Worm (Caenorhabditis elegans): ENCODE data around the gene W09C2.7.
"Not testable (repeated sequence)": the region's sequence is repeated elsewhere in the genome, so short reads cannot be mapped to it uniquely, and the experiment has no call there.

The W09C2.7 gene

DNA sequence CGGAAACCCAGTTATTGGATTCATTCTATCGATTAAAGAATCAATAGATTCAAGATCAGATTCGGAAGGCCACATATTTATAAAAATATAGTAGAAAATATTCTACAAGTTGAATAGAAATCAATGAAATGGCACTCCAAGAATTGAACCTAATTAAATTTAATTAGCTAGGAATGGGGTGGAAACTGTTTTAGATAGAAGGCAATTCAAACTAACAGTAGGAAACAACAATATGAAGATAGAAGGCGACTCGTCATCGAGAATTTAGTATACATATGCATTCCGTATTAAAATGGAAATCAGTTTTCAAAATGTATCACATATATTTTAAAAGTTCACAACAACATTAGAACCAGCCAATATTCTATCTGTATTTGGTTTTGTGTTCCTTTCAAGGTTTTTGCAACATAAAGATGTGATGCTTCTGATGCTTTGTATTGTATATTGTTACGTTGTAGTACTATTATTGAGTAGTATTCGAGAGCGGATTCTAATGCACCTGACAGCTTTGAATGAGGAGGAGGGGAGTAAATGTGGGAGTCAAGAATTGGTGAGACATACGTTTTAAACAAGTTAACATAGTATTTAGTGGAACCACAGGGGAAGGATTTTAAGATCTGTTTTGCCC is 26.3 kb downstream of the W09C2.7 start, which contains the start of the genes F27C8.3 and F27C8.2:
Gene F27C8.3, minus strand, starts transcription at position 101 of the 628 bp plus-strand sequence.
Gene F27C8.2, plus strand, starts transcription at position 578 of the 628 bp plus-strand sequence.
- TF ChIP-seq unc-62 (GFP tag; optimal IDR thresholded peaks at IDR 0.05 in 1 of 2) = peak in 1 of 2 experiments; percentile 4
- TF ChIP-seq unc-62 (tag; optimal IDR thresholded peaks at IDR 0.05) = not testable (repeated sequence)

DNA sequence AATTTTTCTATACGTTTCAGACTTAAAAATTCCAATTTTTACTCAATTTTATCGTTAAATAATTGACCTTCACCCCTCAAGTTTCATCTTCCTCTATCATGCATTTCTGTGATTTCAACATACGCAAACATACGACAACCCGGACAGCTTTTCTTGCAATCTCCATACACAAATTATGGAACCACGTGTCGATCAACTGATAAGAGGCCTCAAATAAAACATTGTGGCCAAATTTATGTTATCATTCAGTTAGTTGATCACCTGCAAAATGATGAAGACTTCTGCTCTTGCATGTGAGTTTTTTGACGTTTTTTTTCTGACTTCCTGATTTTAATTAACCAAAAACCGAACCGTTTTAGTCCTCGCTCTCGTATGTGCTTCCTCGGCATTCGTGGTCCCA is 28.7 kb downstream of the W09C2.7 start, which contains the start of gene spp-18:
Gene spp-18, plus strand, starts transcription at position 257 of the 400 bp plus-strand sequence.
- TF ChIP-seq nhr-28 (tag; optimal IDR thresholded peaks at IDR 0.05) = peak; percentile 80
- TF ChIP-seq hif-1 (tag; optimal IDR thresholded peaks at IDR 0.05) = no peak
- TF ChIP-seq mdl-1 (tag; optimal IDR thresholded peaks at IDR 0.05) = peak in 1 of 2 experiments; percentile 50
- no peak for TF ChIP-seq Y105C5A.15 (GFP tag; IDR thresholded peaks at IDR 0.05)
- TF ChIP-seq php-3 (GFP tag; IDR thresholded peaks at IDR 0.05) = no peak
- no peak for TF ChIP-seq nhr-41 (GFP tag; IDR thresholded peaks at IDR 0.05)
- TF ChIP-seq F49E8.2 (tag; optimal IDR thresholded peaks at IDR 0.05; ENCODE audit: borderline replicate concordance) = no peak
- TF ChIP-seq ZK337.2 (GFP tag; IDR thresholded peaks at IDR 0.05) = no peak
- no peak for TF ChIP-seq nhr-11 (tag; optimal IDR thresholded peaks at IDR 0.05)
- TF ChIP-seq ceh-62 (tag; optimal IDR thresholded peaks at IDR 0.05) = no peak
- no peak for TF ChIP-seq ceh-32 (tag; optimal IDR thresholded peaks at IDR 0.05; ENCODE audit: poor library complexity)
- TF ChIP-seq tag-97 (GFP tag; IDR thresholded peaks at IDR 0.05) = no peak
- TF ChIP-seq nhr-76 (tag; optimal IDR thresholded peaks at IDR 0.05) = no peak
- TF ChIP-seq dpl-1 (GFP tag; optimal IDR thresholded peaks at IDR 0.05) = no peak
- TF ChIP-seq arid-1 (GFP tag; conservative IDR thresholded peaks at IDR 0.05) = no peak
- TF ChIP-seq Y48G9A.11 (GFP tag; IDR thresholded peaks at IDR 0.05) = no peak
- TF ChIP-seq ces-1 (GFP tag; optimal IDR thresholded peaks at IDR 0.05) = no peak
- no peak for TF ChIP-seq Y5F2A.4 (GFP tag; optimal IDR thresholded peaks at IDR 0.05)
- no peak for TF ChIP-seq daf-19 (GFP tag; conservative IDR thresholded peaks at IDR 0.05)
- no peak for TF ChIP-seq rbr-2 (tag; optimal IDR thresholded peaks at IDR 0.05)
- TF ChIP-seq pqm-1 (tag; optimal IDR thresholded peaks at IDR 0.05) = peak; percentile 91
- no peak for TF ChIP-seq unc-130 (GFP tag; optimal IDR thresholded peaks at IDR 0.05)
- TF ChIP-seq nhr-111 (GFP tag; optimal IDR thresholded peaks at IDR 0.05) = no peak
- no peak for TF ChIP-seq snpc-4 (tag; optimal IDR thresholded peaks at IDR 0.05)
- no peak for TF ChIP-seq daf-16 (GFP tag; optimal IDR thresholded peaks at IDR 0.05)
- peak; percentile 62 for TF ChIP-seq daf-16 (tag; optimal IDR thresholded peaks at IDR 0.05)
- TF ChIP-seq aha-1 (tag) = no peak
- TF ChIP-seq mdt-29 (GFP tag; IDR thresholded peaks at IDR 0.05) = no peak
- TF ChIP-seq zag-1 (tag; optimal IDR thresholded peaks at IDR 0.05) = no peak
- TF ChIP-seq nhr-6 (tag; optimal IDR thresholded peaks at IDR 0.05) = no peak
- no peak for TF ChIP-seq ceh-28 (tag; optimal IDR thresholded peaks at IDR 0.05)
- TF ChIP-seq egl-43 (GFP tag; IDR thresholded peaks at IDR 0.05) = no peak
- no peak for TF ChIP-seq T26A8.4 (GFP tag; IDR thresholded peaks at IDR 0.05)
- no peak for TF ChIP-seq R02D3.7 (tag; optimal IDR thresholded peaks at IDR 0.05)
- no peak for TF ChIP-seq skn-1 (tag; optimal IDR thresholded peaks at IDR 0.05)
- no peak for TF ChIP-seq nhr-10 (tag; optimal IDR thresholded peaks at IDR 0.05)
- TF ChIP-seq snpc-1.2 (GFP tag; IDR thresholded peaks at IDR 0.05) = no peak
- no peak for TF ChIP-seq set-16 (GFP tag; IDR thresholded peaks at IDR 0.05)
- TF ChIP-seq gei-8 (GFP tag; optimal IDR thresholded peaks at IDR 0.05) = no peak
- TF ChIP-seq nhr-77 (tag; optimal IDR thresholded peaks at IDR 0.05) = peak; percentile 63
- no peak for TF ChIP-seq pha-4 (GFP tag; IDR thresholded peaks at IDR 0.05)
- no peak for TF ChIP-seq pha-4 (tag; optimal IDR thresholded peaks at IDR 0.05)
- peak; percentile 90 for TF ChIP-seq dmd-6 (GFP tag; IDR thresholded peaks at IDR 0.05)
- TF ChIP-seq saeg-2 (GFP tag; IDR thresholded peaks at IDR 0.05) = no peak
- no peak for TF ChIP-seq ceh-44 (GFP tag; IDR thresholded peaks at IDR 0.05)
- no peak for TF ChIP-seq sdz-12 (GFP tag; optimal IDR thresholded peaks at IDR 0.05)
- TF ChIP-seq lsy-2 (tag; optimal IDR thresholded peaks at IDR 0.05) = no peak
- peak; percentile 79 for TF ChIP-seq mxl-3 (GFP tag; optimal IDR thresholded peaks at IDR 0.05)
- TF ChIP-seq spr-3 (GFP tag; optimal IDR thresholded peaks at IDR 0.05) = no peak

All from whole organism, L4 larva.